Worm (Caenorhabditis elegans) whole organism, L3 larva: ENCODE measurements around the gene T01G5.7.
A peak's percentile ranks its signal among the peaks of the same experiment; 100 is the strongest.
"Not testable (repeated sequence)": the region's sequence is repeated elsewhere in the genome, so short reads cannot be mapped to it uniquely, and the experiment has no call there.

Experiments
- R02D3.7 ChIP-seq: fragments of 150-350 bp; optimal IDR thresholded peaks from 2 replicates; lab custom pipeline; 2014; ENCODE audit warnings: missing biosample characterization, missing genetic modification characterization
- ZK546.5 ChIP-seq: sonication (generic microtip); optimal IDR thresholded peaks from 2 replicates; lab custom pipeline; 2017; ENCODE audit warnings: missing biosample characterization, missing genetic modification characterization
- aly-2 ChIP-seq: fragments of 150-350 bp; optimal IDR thresholded peaks from 2 replicates; lab custom pipeline; 2014; ENCODE audit warnings: missing biosample characterization, missing genetic modification characterization
- ceh-16 ChIP-seq: sonication (generic microtip); optimal IDR thresholded peaks from 2 replicates; lab custom pipeline; 2017; ENCODE audit warnings: missing biosample characterization, missing genetic modification characterization
- ceh-28 ChIP-seq: fragments of 150-350 bp; optimal IDR thresholded peaks from 2 replicates; lab custom pipeline; 2014; ENCODE audit warnings: missing biosample characterization, missing genetic modification reagents, missing genetic modification characterization
- ceh-82 ChIP-seq: fragments of 150-350 bp; optimal IDR thresholded peaks from 2 replicates; lab custom pipeline; 2014; ENCODE audit warnings: missing biosample characterization, missing genetic modification characterization
- ceh-9 ChIP-seq: sonication (generic microtip); optimal IDR thresholded peaks from 2 replicates; lab custom pipeline; 2018; ENCODE audit warnings: missing biosample characterization, missing genetic modification characterization
- daf-12 ChIP-seq: fragments of 150-350 bp; optimal IDR thresholded peaks from 2 replicates; lab custom pipeline; 2014; ENCODE audit warnings: missing biosample characterization, missing genetic modification reagents, missing genetic modification characterization
- egl-5 ChIP-seq: fragments of 150-350 bp; optimal IDR thresholded peaks from 2 replicates; lab custom pipeline; 2017; ENCODE audit warnings: missing biosample characterization, missing genetic modification reagents, missing genetic modification characterization, inconsistent platforms
- elt-2 ChIP-seq: sonication (generic microtip); optimal IDR thresholded peaks from 2 replicates; lab custom pipeline; 2016; ENCODE audit warnings: missing genetic modification reagents, mild to moderate bottlenecking, missing genetic modification characterization, missing compliant biosample characterization
- elt-3 ChIP-seq, 3 experiments: fragments of 150-350 bp in 1 of 3; sonication (generic microtip) in 2 of 3; optimal IDR thresholded peaks; 2 replicates in 2 of 3; 4 replicates in 1 of 3; lab custom pipeline; 2014 to 2017; ENCODE audit warnings: missing biosample characterization in 3 of 3, missing genetic modification characterization in 3 of 3
- eor-1 ChIP-seq, 2 experiments: fragments of 150-350 bp; optimal IDR thresholded peaks; 2 replicates each; lab custom pipeline; 2014 to 2018; ENCODE audit warnings: missing biosample characterization in 2 of 2, missing genetic modification characterization in 2 of 2
- fos-1 ChIP-seq: fragments of 150-350 bp; optimal IDR thresholded peaks from 2 replicates; lab custom pipeline; 2014; ENCODE audit warnings: missing biosample characterization, missing genetic modification characterization
- jun-1 ChIP-seq: fragments of 150-350 bp; optimal IDR thresholded peaks from 2 replicates; lab custom pipeline; 2014; ENCODE audit warnings: missing biosample characterization, missing genetic modification reagents, missing genetic modification characterization
- lin-15B ChIP-seq: fragments of 150-350 bp; optimal IDR thresholded peaks from 2 replicates; lab custom pipeline; 2014; ENCODE audit warnings: missing biosample characterization, missing genetic modification characterization
- lin-39 ChIP-seq: fragments of 150-350 bp; optimal IDR thresholded peaks from 2 replicates; lab custom pipeline; 2018; ENCODE audit warnings: missing biosample characterization, missing genetic modification reagents, missing genetic modification characterization
- mdl-1 ChIP-seq: fragments of 150-350 bp; optimal IDR thresholded peaks from 2 replicates; lab custom pipeline; 2014; ENCODE audit warnings: missing biosample characterization, missing genetic modification characterization
- mml-1 ChIP-seq: fragments of 150-350 bp; sonication (generic microtip); optimal IDR thresholded peaks from 3 replicates; lab custom pipeline; 2014; ENCODE audit warnings: missing biosample characterization, missing genetic modification characterization
- nfya-1 ChIP-seq: sonication (generic microtip); optimal IDR thresholded peaks from 2 replicates; lab custom pipeline; 2017; ENCODE audit warnings: missing genetic modification characterization, mild to moderate bottlenecking, missing compliant biosample characterization, antibody characterized with exemption, moderate library complexity; ENCODE audit not compliant: insufficient read depth
- nhr-11 ChIP-seq: fragments of 150-350 bp; optimal IDR thresholded peaks from 2 replicates; lab custom pipeline; 2014; ENCODE audit warnings: missing biosample characterization, missing genetic modification characterization
- nhr-23 ChIP-seq: fragments of 150-350 bp; optimal IDR thresholded peaks from 2 replicates; lab custom pipeline; 2014; ENCODE audit warnings: missing biosample characterization, missing genetic modification reagents, missing genetic modification characterization
- nhr-237 ChIP-seq: fragments of 150-350 bp; optimal IDR thresholded peaks from 2 replicates; lab custom pipeline; 2014; ENCODE audit warnings: missing biosample characterization, missing genetic modification characterization
- nhr-43 ChIP-seq: sonication (generic microtip); optimal IDR thresholded peaks from 2 replicates; lab custom pipeline; 2016; ENCODE audit warnings: mild to moderate bottlenecking, missing genetic modification characterization, missing compliant biosample characterization; ENCODE audit not compliant: poor library complexity, severe bottlenecking
- nhr-67 ChIP-seq: fragments of 150-350 bp; optimal IDR thresholded peaks from 2 replicates; lab custom pipeline; 2014; ENCODE audit warnings: missing biosample characterization, missing genetic modification characterization
- nhr-76 ChIP-seq: fragments of 150-350 bp; sonication (generic microtip); optimal IDR thresholded peaks from 5 replicates; lab custom pipeline; 2014; ENCODE audit warnings: missing biosample characterization, missing genetic modification characterization
- nhr-77 ChIP-seq: fragments of 150-350 bp; optimal IDR thresholded peaks from 2 replicates; lab custom pipeline; 2014; ENCODE audit warnings: missing biosample characterization, missing genetic modification characterization
- pqm-1 ChIP-seq: fragments of 150-350 bp; optimal IDR thresholded peaks from 2 replicates; lab custom pipeline; 2017; ENCODE audit warnings: missing biosample characterization, missing genetic modification characterization, inconsistent platforms
- tbx-2 ChIP-seq: sonication (generic microtip); optimal IDR thresholded peaks from 2 replicates; lab custom pipeline; 2016; ENCODE audit warnings: mild to moderate bottlenecking, missing genetic modification characterization, missing compliant biosample characterization
- unc-62 ChIP-seq: fragments of 150-350 bp; sonication (generic microtip); optimal IDR thresholded peaks from 4 replicates; lab custom pipeline; 2014; ENCODE audit warnings: missing biosample characterization, missing genetic modification reagents, missing genetic modification characterization
- zag-1 ChIP-seq: fragments of 150-350 bp; optimal IDR thresholded peaks from 2 replicates; lab custom pipeline; 2014; ENCODE audit warnings: missing biosample characterization, missing genetic modification characterization
- ztf-11 ChIP-seq: fragments of 150-350 bp; optimal IDR thresholded peaks from 2 replicates; lab custom pipeline; 2014; ENCODE audit warnings: missing biosample characterization, missing genetic modification characterization
- ztf-4 ChIP-seq: fragments of 150-350 bp; optimal IDR thresholded peaks from 2 replicates; lab custom pipeline; 2014; ENCODE audit warnings: missing biosample characterization, missing genetic modification characterization

Gene T01G5.7

ce11 chrV:15125162-15125561, 13.4 kb downstream of the T01G5.7 start, which contains the start of gene ugt-30:
Gene ugt-30, minus strand, starts transcription at chrV:15125262.
- TF ChIP-seq unc-62; nhr-77; egl-5 (tag; lab: Kevin White, UChicago): not testable (repeated sequence)
- TF ChIP-seq, all 47 proteins: peak for 0; not testable (repeated sequence) for 47

- no peak for TF ChIP-seq jun-1 (tag; lab: Kevin White, UChicago)
- TF ChIP-seq unc-62, result no peak
- no peak for TF ChIP-seq nhr-43 (tag; lab: Kevin White, UChicago)
- TF ChIP-seq nhr-76 (tag; lab: Kevin White, UChicago), result no peak
- no peak for TF ChIP-seq ztf-4 (tag; lab: Kevin White, UChicago)
- TF ChIP-seq nhr-67 (tag; lab: Kevin White, UChicago), result no peak
- TF ChIP-seq elt-3 (tag; optimal IDR thresholded peaks at IDR 0.05; lab: Kevin White, UChicago), result no peak
- no peak for TF ChIP-seq ceh-82
- no peak for TF ChIP-seq pqm-1 (tag; lab: Kevin White, UChicago)
- no peak for TF ChIP-seq lin-39 (tag; lab: Kevin White, UChicago)
- TF ChIP-seq nhr-237 (tag; lab: Kevin White, UChicago), result no peak
- TF ChIP-seq nhr-77, result no peak
- TF ChIP-seq elt-2 (tag; lab: Kevin White, UChicago), result no peak
Observed at ce11 chrV:15127413-15127812, 15.7 kb downstream of the T01G5.7 start, which contains the start of gene srj-27. Gene srj-27, minus strand, starts transcription at chrV:15127513.

- TF ChIP-seq tbx-2 (tag; lab: Kevin White, UChicago) (no peak), pqm-1 (tag; lab: Kevin White, UChicago) (no peak), fos-1 (no peak), elt-2 (tag; lab: Kevin White, UChicago) (no peak), ZK546.5 (no peak), R02D3.7 (tag; lab: Kevin White, UChicago) (no peak), nfya-1 (tag; lab: Kevin White, UChicago) (no peak), eor-1 (tag; optimal IDR thresholded peaks at IDR 0.05; lab: Kevin White, UChicago) (no peak), aly-2 (no peak), nhr-237 (tag; lab: Kevin White, UChicago) (no peak), ceh-16 (no peak), ceh-9 (tag; lab: Kevin White, UChicago) (no peak), daf-12 (tag; lab: Kevin White, UChicago) (no peak), nhr-67 (tag; lab: Kevin White, UChicago) (no peak), mml-1 (tag; lab: Kevin White, UChicago) (no peak)
- TF ChIP-seq, all 47 proteins: peak for 0
Observed at ce11 chrV:15127955-15128354, 16.2 kb downstream of the T01G5.7 start, which contains the start of gene srr-7. Gene srr-7, plus strand, starts transcription at chrV:15128255.

- TF ChIP-seq ztf-11 (tag; lab: Kevin White, UChicago) (no peak), jun-1 (tag; lab: Kevin White, UChicago) (no peak), lin-15B (no peak), nhr-43 (tag; lab: Kevin White, UChicago) (no peak), eor-1 (tag; optimal IDR thresholded peaks at IDR 0.05; lab: Kevin White, UChicago) (no peak), nhr-11 (no peak), mdl-1 (tag; lab: Kevin White, UChicago) (no peak), ZK546.5 (no peak)
Observed at ce11 chrV:15132423-15132822, 20.7 kb downstream of the T01G5.7 start, which contains the start of gene str-171. Gene str-171, minus strand, starts transcription at chrV:15132523.

ce11 chrV:15133812-15134211, 22.1 kb downstream of the T01G5.7 start:
- TF ChIP-seq jun-1 (tag; lab: Kevin White, UChicago) (no peak), zag-1 (tag; lab: Kevin White, UChicago) (no peak), nhr-76 (tag; lab: Kevin White, UChicago) (no peak), aly-2 (no peak), nhr-43 (tag; lab: Kevin White, UChicago) (no peak), ceh-28 (tag; lab: Kevin White, UChicago) (no peak), elt-2 (tag; lab: Kevin White, UChicago) (peak; percentile 62), pqm-1 (tag; lab: Kevin White, UChicago) (peak; percentile 47), fos-1 (no peak), nhr-23 (tag; lab: Kevin White, UChicago) (no peak)
